Fruit fly (Drosophila melanogaster) whole organism, embryonic: Measurements from ENCODE around the gene MCTS1.

ENCODE experiments used
- BEAF-32 ChIP-seq: fragments of 200-800 bp; sonication (Bioruptor generic); optimal IDR thresholded peaks from 3 replicates; lab custom pipeline; 2017; ENCODE audit warnings: missing biosample characterization, missing genetic modification characterization, mild to moderate bottlenecking, moderate library complexity, missing genetic modification reagents
- Bteb2 ChIP-seq: fragments of 200-800 bp; sonication (Bioruptor generic); optimal IDR thresholded peaks from 2 replicates; lab custom pipeline; 2016; ENCODE audit warnings: missing biosample characterization, missing genetic modification characterization
- CG10209 ChIP-seq: fragments of 200-800 bp; sonication (Bioruptor generic); optimal IDR thresholded peaks from 3 replicates; lab custom pipeline; 2017; ENCODE audit warnings: missing biosample characterization, mild to moderate bottlenecking, missing genetic modification characterization, missing genetic modification reagents
- CG11247 ChIP-seq: fragments of 200-800 bp; sonication (Bioruptor generic); IDR thresholded peaks from 2 replicates; pipeline ENCODE4 v1.3.6; 2022; ENCODE audit warnings: missing biosample characterization, missing genetic modification characterization
- CG11695 ChIP-seq: fragments of 200-800 bp; sonication (Bioruptor generic); IDR thresholded peaks from 3 replicates; pipeline ENCODE4 v1.3.6; 2022; ENCODE audit warnings: missing biosample characterization, missing genetic modification characterization
- CG12155 ChIP-seq: fragments of 200-800 bp; sonication (Bioruptor generic); optimal IDR thresholded peaks from 3 replicates; lab custom pipeline; 2016; ENCODE audit warnings: missing biosample characterization, missing genetic modification characterization
- CG13296 ChIP-seq: fragments of 200-800 bp; sonication (Bioruptor generic); optimal IDR thresholded peaks from 3 replicates; lab custom pipeline; 2018; ENCODE audit warnings: missing biosample characterization, mild to moderate bottlenecking, missing genetic modification characterization
- CG1602 ChIP-seq: fragments of 200-800 bp; sonication (Bioruptor generic); optimal IDR thresholded peaks from 3 replicates; lab custom pipeline; 2016; ENCODE audit warnings: missing biosample characterization, missing genetic modification characterization
- CG1647 ChIP-seq: fragments of 200-800 bp; sonication (Bioruptor generic); optimal IDR thresholded peaks from 3 replicates; lab custom pipeline; 2016; ENCODE audit warnings: missing biosample characterization, missing genetic modification characterization
- CG17612 ChIP-seq: fragments of 200-800 bp; sonication (Bioruptor generic); IDR thresholded peaks from 2 replicates; pipeline ENCODE4 v1.3.6; 2022; ENCODE audit warnings: missing biosample characterization, missing genetic modification characterization
- CG18476 ChIP-seq: fragments of 200-800 bp; sonication (Bioruptor generic); optimal IDR thresholded peaks from 2 replicates; lab custom pipeline; 2016; ENCODE audit warnings: missing biosample characterization, mild to moderate bottlenecking, missing genetic modification characterization
- CG3065 ChIP-seq: fragments of 200-800 bp; sonication (Bioruptor generic); optimal IDR thresholded peaks from 2 replicates; lab custom pipeline; 2016; ENCODE audit warnings: missing biosample characterization, missing genetic modification characterization
- CG31365 ChIP-seq: fragments of 200-800 bp; sonication (Bioruptor generic); optimal IDR thresholded peaks from 2 replicates; lab custom pipeline; 2018; ENCODE audit warnings: missing biosample characterization, mild to moderate bottlenecking, missing genetic modification characterization
- CG34422 ChIP-seq: fragments of 200-800 bp; sonication (Bioruptor generic); IDR thresholded peaks from 3 replicates; pipeline ENCODE4 v1.3.6; 2022; ENCODE audit warnings: missing biosample characterization, missing genetic modification characterization
- CG5953 ChIP-seq: fragments of 200-800 bp; sonication (Bioruptor generic); IDR thresholded peaks from 2 replicates; pipeline ENCODE4 v1.3.6; 2022; ENCODE audit warnings: missing biosample characterization, missing genetic modification characterization
- CG7839 ChIP-seq: fragments of 200-800 bp; sonication (Bioruptor generic); optimal IDR thresholded peaks from 3 replicates; lab custom pipeline; 2018; ENCODE audit warnings: missing biosample characterization, mild to moderate bottlenecking, missing genetic modification characterization, moderate library complexity
- CHES-1-like ChIP-seq: fragments of 200-800 bp; sonication (Bioruptor generic); optimal IDR thresholded peaks from 2 replicates; lab custom pipeline; 2016; ENCODE audit warnings: missing biosample characterization, missing genetic modification characterization
- CTCF ChIP-seq: fragments of 200-800 bp; sonication (Bioruptor generic); optimal IDR thresholded peaks from 2 replicates; lab custom pipeline; 2017; ENCODE audit warnings: missing biosample characterization, mild to moderate bottlenecking, missing genetic modification characterization, moderate library complexity
- Dip3 ChIP-seq: fragments of 200-800 bp; sonication (Bioruptor generic); optimal IDR thresholded peaks from 3 replicates; lab custom pipeline; 2016; ENCODE audit warnings: missing biosample characterization, missing genetic modification characterization
- Drgx ChIP-seq: fragments of 200-800 bp; sonication (Bioruptor generic); IDR thresholded peaks from 2 replicates; pipeline ENCODE4 v1.3.6; 2022; ENCODE audit warnings: missing biosample characterization, missing genetic modification characterization
- Ets97D ChIP-seq: fragments of 200-800 bp; sonication (Bioruptor generic); optimal IDR thresholded peaks from 3 replicates; lab custom pipeline; 2016; ENCODE audit warnings: missing biosample characterization, missing genetic modification characterization
- Fer3 ChIP-seq: fragments of 200-800 bp; sonication (Bioruptor generic); optimal IDR thresholded peaks from 2 replicates; lab custom pipeline; 2018; ENCODE audit warnings: missing biosample characterization, mild to moderate bottlenecking, missing genetic modification characterization, moderate library complexity
- Hr78 ChIP-seq, 2 experiments: fragments of 200-800 bp in 1 of 2; fragments of >200 bp in 1 of 2; sonication (Bioruptor generic) in 1 of 2; optimal IDR thresholded peaks; 2 replicates each; lab custom pipeline; 2017 to 2019; ENCODE audit warnings: missing biosample characterization in 2 of 2, missing genetic modification characterization in 2 of 2, mild to moderate bottlenecking in 1 of 2, moderate library complexity in 1 of 2
- Hsf ChIP-seq: fragments of 200-800 bp; sonication (Bioruptor generic); optimal IDR thresholded peaks from 3 replicates; lab custom pipeline; 2016; ENCODE audit warnings: missing biosample characterization, missing genetic modification characterization
- MBD-R2 ChIP-seq: fragments of 200-800 bp; sonication (Bioruptor generic); IDR thresholded peaks from 2 replicates; pipeline ENCODE4 v1.3.6; 2022; ENCODE audit warnings: missing biosample characterization, missing genetic modification characterization
- Mes4 ChIP-seq: fragments of 200-800 bp; sonication (Bioruptor generic); optimal IDR thresholded peaks from 2 replicates; lab custom pipeline; 2016; ENCODE audit warnings: missing biosample characterization, missing genetic modification characterization
- Scr ChIP-seq: fragments of 200-800 bp; sonication (Bioruptor generic); IDR thresholded peaks from 2 replicates; pipeline ENCODE4 v1.3.6; 2022; ENCODE audit warnings: missing biosample characterization, missing genetic modification characterization; ENCODE audit not compliant: partially characterized antibody
- Tbp ChIP-seq: fragments of >200 bp; optimal IDR thresholded peaks from 2 replicates; lab custom pipeline; 2018; ENCODE audit warnings: missing biosample characterization, missing genetic modification characterization
- Trl ChIP-seq, 3 experiments: fragments of >200 bp in 2 of 3; fragments of 200-800 bp in 1 of 3; sonication (Bioruptor generic) in 1 of 3; optimal IDR thresholded peaks; 2 replicates in 1 of 3; 3 replicates in 2 of 3; lab custom pipeline; 2016 to 2017; ENCODE audit warnings: missing biosample characterization in 1 of 3, missing genetic modification characterization in 1 of 3
- az2 ChIP-seq: fragments of 200-800 bp; sonication (Bioruptor generic); optimal IDR thresholded peaks from 3 replicates; lab custom pipeline; 2016; ENCODE audit warnings: missing biosample characterization, missing genetic modification characterization
- cato ChIP-seq: fragments of 200-800 bp; sonication (Bioruptor generic); optimal IDR thresholded peaks from 2 replicates; lab custom pipeline; 2016; ENCODE audit warnings: missing biosample characterization, missing genetic modification characterization, borderline replicate concordance
- cg ChIP-seq: fragments of 200-800 bp; sonication (Bioruptor generic); optimal IDR thresholded peaks from 3 replicates; lab custom pipeline; 2019; ENCODE audit warnings: missing biosample characterization, mild to moderate bottlenecking, missing genetic modification characterization, moderate library complexity
- chinmo ChIP-seq: fragments of 200-800 bp; sonication (Bioruptor generic); IDR thresholded peaks from 4 replicates; pipeline ENCODE4 v1.3.6; 2022; ENCODE audit warnings: missing biosample characterization, missing genetic modification characterization; ENCODE audit not compliant: partially characterized antibody
- crp ChIP-seq, 2 experiments: fragments of 200-800 bp; sonication (Bioruptor generic); optimal IDR thresholded peaks; 2 replicates in 1 of 2; 3 replicates in 1 of 2; lab custom pipeline; 2017; ENCODE audit warnings: missing biosample characterization in 2 of 2, missing genetic modification characterization in 2 of 2, mild to moderate bottlenecking in 1 of 2, moderate library complexity in 1 of 2
- cwo ChIP-seq: fragments of 200-800 bp; sonication (Bioruptor generic); optimal IDR thresholded peaks from 3 replicates; lab custom pipeline; 2017; ENCODE audit warnings: missing biosample characterization, missing genetic modification characterization, mild to moderate bottlenecking, moderate library complexity, missing genetic modification reagents
- exex ChIP-seq: fragments of 200-800 bp; sonication (Bioruptor generic); optimal IDR thresholded peaks from 4 replicates; lab custom pipeline; 2018; ENCODE audit warnings: missing biosample characterization, mild to moderate bottlenecking, missing genetic modification characterization, moderate library complexity
- eyg ChIP-seq: fragments of 200-800 bp; sonication (Bioruptor generic); optimal IDR thresholded peaks from 3 replicates; lab custom pipeline; 2016; ENCODE audit warnings: missing biosample characterization, missing genetic modification characterization
- gfzf ChIP-seq: fragments of 200-800 bp; sonication (Bioruptor generic); optimal IDR thresholded peaks from 2 replicates; lab custom pipeline; 2016; ENCODE audit warnings: missing biosample characterization, mild to moderate bottlenecking, missing genetic modification characterization, moderate library complexity
- grn ChIP-seq: fragments of 200-800 bp; sonication (Bioruptor generic); optimal IDR thresholded peaks from 3 replicates; lab custom pipeline; 2017; ENCODE audit warnings: missing biosample characterization, missing genetic modification characterization
- hbn ChIP-seq: fragments of 200-800 bp; sonication (Bioruptor generic); IDR thresholded peaks from 2 replicates; pipeline ENCODE4 v1.3.6; 2022; ENCODE audit warnings: missing biosample characterization, missing genetic modification characterization; ENCODE audit not compliant: partially characterized antibody
- inv ChIP-seq: fragments of 200-800 bp; sonication (Bioruptor generic); IDR thresholded peaks from 2 replicates; pipeline ENCODE4 v1.3.6; 2022; ENCODE audit warnings: missing biosample characterization, missing genetic modification characterization; ENCODE audit not compliant: partially characterized antibody
- lmd ChIP-seq: fragments of 200-800 bp; sonication (Bioruptor generic); IDR thresholded peaks from 2 replicates; pipeline ENCODE4 v1.3.6; 2022; ENCODE audit warnings: missing biosample characterization, missing genetic modification characterization
- nom ChIP-seq: fragments of 200-800 bp; sonication (Bioruptor generic); optimal IDR thresholded peaks from 2 replicates; lab custom pipeline; 2017; ENCODE audit warnings: missing biosample characterization, missing genetic modification characterization, mild to moderate bottlenecking, moderate library complexity, missing genetic modification reagents
- oc ChIP-seq: fragments of 200-800 bp; sonication (Bioruptor generic); optimal IDR thresholded peaks from 2 replicates; lab custom pipeline; 2018; ENCODE audit warnings: missing biosample characterization, mild to moderate bottlenecking, missing genetic modification characterization, moderate library complexity
- pho ChIP-seq: fragments of 200-800 bp; sonication (Bioruptor generic); optimal IDR thresholded peaks from 2 replicates; lab custom pipeline; 2016; ENCODE audit warnings: missing biosample characterization, missing genetic modification characterization
- pita ChIP-seq: fragments of 200-800 bp; sonication (Bioruptor generic); optimal IDR thresholded peaks from 2 replicates; lab custom pipeline; 2017; ENCODE audit warnings: missing biosample characterization, mild to moderate bottlenecking, missing genetic modification characterization
- row ChIP-seq: fragments of 200-800 bp; sonication (Bioruptor generic); IDR thresholded peaks from 3 replicates; pipeline ENCODE4 v1.3.6; 2022; ENCODE audit warnings: missing biosample characterization, missing genetic modification characterization
- sqz ChIP-seq: fragments of 200-800 bp; sonication (Bioruptor generic); optimal IDR thresholded peaks from 3 replicates; lab custom pipeline; 2018; ENCODE audit warnings: missing biosample characterization, mild to moderate bottlenecking, missing genetic modification characterization
- sug ChIP-seq: fragments of 200-800 bp; optimal IDR thresholded peaks from 2 replicates; lab custom pipeline; 2019; ENCODE audit warnings: missing biosample characterization, mild to moderate bottlenecking, missing genetic modification characterization, moderate library complexity

The MCTS1 gene

DNA sequence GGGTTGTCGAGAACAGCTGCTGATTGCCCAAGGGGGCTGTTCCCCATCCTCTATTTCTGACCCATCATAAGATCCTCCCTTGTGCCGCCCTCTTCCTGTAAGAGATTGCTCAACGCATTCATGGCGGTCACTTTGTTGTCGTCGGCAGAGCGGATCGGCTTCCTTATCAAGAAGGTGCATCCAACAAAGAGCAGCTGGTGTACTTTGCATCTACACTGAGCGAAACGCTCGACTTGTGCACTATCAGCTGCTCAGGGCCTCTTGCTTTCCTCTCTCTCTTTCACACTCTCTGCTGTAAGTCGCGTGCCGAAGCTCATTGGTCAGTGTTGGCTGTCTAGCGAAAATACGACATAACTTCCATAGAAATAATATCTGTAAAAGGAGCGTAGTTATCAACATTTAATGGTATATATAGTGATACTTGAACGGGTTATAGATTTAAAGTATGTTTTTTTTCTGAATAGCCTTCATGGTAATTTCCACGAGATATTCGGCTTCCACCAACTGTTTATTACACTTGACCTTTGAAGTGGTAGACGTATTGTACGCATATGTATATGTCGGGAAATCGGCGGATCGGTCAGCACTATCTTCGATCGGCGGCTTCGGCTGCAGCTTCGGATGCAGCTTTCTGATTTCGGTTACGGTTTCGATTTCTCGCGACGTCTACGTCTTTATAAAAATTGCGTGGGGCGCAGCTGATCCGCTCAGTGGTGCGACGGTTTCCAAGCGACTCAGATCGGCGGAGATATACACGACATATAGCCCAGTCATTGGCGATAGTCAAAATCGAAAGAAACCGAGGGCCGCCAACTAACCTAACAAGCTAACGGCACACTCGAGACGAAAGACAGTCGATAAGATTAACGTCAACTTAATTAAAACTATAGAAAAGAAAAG, 49.4 kb upstream of the MCTS1 start, which contains the start of gene CG5966 (continued):
- TF ChIP-seq pita (GFP tag; lab: Kevin White, UChicago): no peak
- no peak for TF ChIP-seq CG1602
- TF ChIP-seq CG34422 (GFP tag; lab: Robert Waterston, UW): no peak
- TF ChIP-seq Mes4: no peak
- no peak for TF ChIP-seq Scr (GFP tag; lab: Robert Waterston, UW)
- no peak for TF ChIP-seq CG13296 (GFP tag; lab: Kevin White, UChicago)
- TF ChIP-seq chinmo (GFP tag; lab: Robert Waterston, UW): no peak
- peak in 1 of 2 experiments; percentile 12 for TF ChIP-seq Trl (optimal IDR thresholded peaks at IDR 0.05; lab: Kevin White, UChicago)
- no peak for TF ChIP-seq Trl (GFP tag; optimal IDR thresholded peaks at IDR 0.05; lab: Kevin White, UChicago)
- no peak for TF ChIP-seq CG11695 (GFP tag; lab: Robert Waterston, UW)
- peak; percentile 90 for TF ChIP-seq nom (GFP tag; lab: Kevin White, UChicago)
- no peak for TF ChIP-seq CTCF (GFP tag; lab: Kevin White, UChicago)
- TF ChIP-seq grn (GFP tag; lab: Kevin White, UChicago): peak; percentile 85
- no peak for TF ChIP-seq Ets97D (GFP tag; lab: Kevin White, UChicago)
- peak; percentile 65; the same call in 2 of the 3 replicates for TF ChIP-seq row
- TF ChIP-seq CG18476 (GFP tag; lab: Kevin White, UChicago): no peak
- no peak for TF ChIP-seq CG31365 (tag; lab: Kevin White, UChicago)
- TF ChIP-seq sug (tag; lab: Kevin White, UChicago): peak; percentile 21
- no peak for TF ChIP-seq CG10209 (GFP tag; lab: Kevin White, UChicago)
- TF ChIP-seq cato (GFP tag; lab: Kevin White, UChicago): no peak
- TF ChIP-seq CG11247: no peak
- TF ChIP-seq CG3065 (GFP tag; lab: Kevin White, UChicago): no peak
- TF ChIP-seq cg (GFP tag; lab: Kevin White, UChicago): no peak
- TF ChIP-seq CG17612 (GFP tag; lab: Robert Waterston, UW): no peak
- no peak for TF ChIP-seq Hsf
- TF ChIP-seq CG12155 (GFP tag; lab: Kevin White, UChicago): no peak
- no peak for TF ChIP-seq lmd (GFP tag; lab: Robert Waterston, UW)
- no peak for TF ChIP-seq CG7839 (tag; lab: Kevin White, UChicago)
- no peak for TF ChIP-seq BEAF-32 (GFP tag; lab: Kevin White, UChicago)
- TF ChIP-seq Tbp (GFP tag; lab: Kevin White, UChicago): no peak
- no peak for TF ChIP-seq az2 (GFP tag; lab: Kevin White, UChicago)
- TF ChIP-seq exex (tag; lab: Kevin White, UChicago): peak; percentile 41
- no peak for TF ChIP-seq MBD-R2 (GFP tag; lab: Robert Waterston, UW)
- no peak for TF ChIP-seq sqz (GFP tag; lab: Kevin White, UChicago)
- peak; percentile 42 for TF ChIP-seq cwo (GFP tag; lab: Kevin White, UChicago)
- TF ChIP-seq Fer3 (tag; lab: Kevin White, UChicago): no peak
- TF ChIP-seq CG1647 (GFP tag; lab: Kevin White, UChicago): no peak
- no peak for TF ChIP-seq eyg (GFP tag; lab: Kevin White, UChicago)
- peak in 1 of 2 experiments; percentile 22 for TF ChIP-seq Hr78 (GFP tag; optimal IDR thresholded peaks at IDR 0.05; lab: Kevin White, UChicago)
- no peak for TF ChIP-seq Dip3
- no peak for TF ChIP-seq CG5953 (GFP tag; lab: Robert Waterston, UW)
- no peak; the same call in 1 of the 2 replicates for TF ChIP-seq Drgx
- peak in 1 of 2 experiments; percentile 18 for TF ChIP-seq crp (GFP tag; optimal IDR thresholded peaks at IDR 0.05; lab: Kevin White, UChicago)
- TF ChIP-seq pho (GFP tag; lab: Kevin White, UChicago): no peak
- TF ChIP-seq hbn (GFP tag; lab: Robert Waterston, UW): no peak
- TF ChIP-seq gfzf (GFP tag; lab: Kevin White, UChicago): no peak
- TF ChIP-seq Bteb2 (GFP tag; lab: Kevin White, UChicago): no peak
- TF ChIP-seq inv (GFP tag; lab: Robert Waterston, UW): no peak
- TF ChIP-seq oc: no peak
- no peak for TF ChIP-seq CHES-1-like (GFP tag; lab: Kevin White, UChicago)
